Worm (Caenorhabditis elegans) whole organism, late embryonic: ENCODE data around the gene T01D3.1.

ENCODE experiments used
- C38D4.7 ChIP-seq: fragments of 200-800 bp; sonication (Bioruptor generic); optimal IDR thresholded peaks from 2 replicates; lab custom pipeline; 2018; ENCODE audit warnings: mild to moderate bottlenecking, missing genetic modification characterization, moderate library complexity, missing compliant biosample characterization
- F13H6.1 ChIP-seq: sonication (generic microtip); optimal IDR thresholded peaks from 2 replicates; lab custom pipeline; 2016; ENCODE audit warnings: missing genetic modification characterization, missing compliant biosample characterization
- K09A11.1 ChIP-seq: sonication (generic microtip); optimal IDR thresholded peaks from 2 replicates; lab custom pipeline; 2017; ENCODE audit warnings: antibody characterized with exemption, mild to moderate bottlenecking, missing genetic modification characterization, missing compliant biosample characterization; ENCODE audit not compliant: insufficient read depth
- Y22D7AL.16 ChIP-seq: sonication (generic microtip); optimal IDR thresholded peaks from 2 replicates; lab custom pipeline; 2016; ENCODE audit warnings: missing genetic modification characterization, missing compliant biosample characterization
- ahr-1 ChIP-seq: sonication (generic microtip); optimal IDR thresholded peaks from 2 replicates; lab custom pipeline; 2016; ENCODE audit warnings: missing genetic modification characterization, missing compliant biosample characterization
- ama-1 ChIP-seq: fragments of 150-350 bp; optimal IDR thresholded peaks from 2 replicates; lab custom pipeline; 2014
- ceh-14 ChIP-seq: sonication (generic microtip); optimal IDR thresholded peaks from 2 replicates; lab custom pipeline; 2016; ENCODE audit warnings: missing genotype, missing genetic modification characterization, missing compliant biosample characterization
- ceh-18 ChIP-seq: sonication (generic microtip); optimal IDR thresholded peaks from 2 replicates; lab custom pipeline; 2016; ENCODE audit warnings: missing genetic modification characterization, missing compliant biosample characterization
- ceh-19 ChIP-seq: fragments of 200-800 bp; sonication (Bioruptor generic); optimal IDR thresholded peaks from 2 replicates; lab custom pipeline; 2018; ENCODE audit warnings: mild to moderate bottlenecking, missing genetic modification characterization, missing compliant biosample characterization
- ceh-30 ChIP-seq: fragments of 150-350 bp; optimal IDR thresholded peaks from 2 replicates; lab custom pipeline; 2014; ENCODE audit warnings: missing biosample characterization, missing genetic modification characterization
- ceh-31 ChIP-seq: sonication (generic microtip); optimal IDR thresholded peaks from 2 replicates; lab custom pipeline; 2016; ENCODE audit warnings: missing genetic modification characterization, missing compliant biosample characterization
- ceh-34 ChIP-seq: sonication (generic microtip); optimal IDR thresholded peaks from 2 replicates; lab custom pipeline; 2016; ENCODE audit warnings: mild to moderate bottlenecking, missing genetic modification characterization, missing compliant biosample characterization
- ceh-45 ChIP-seq: fragments of 200-800 bp; sonication (Bioruptor generic); IDR thresholded peaks from 2 replicates; pipeline ENCODE4 v1.3.6; 2022; ENCODE audit warnings: missing genetic modification reagents, missing genetic modification characterization, missing compliant biosample characterization
- ceh-48 ChIP-seq: sonication (generic microtip); optimal IDR thresholded peaks from 2 replicates; lab custom pipeline; 2016; ENCODE audit warnings: missing genetic modification characterization, inconsistent platforms, missing compliant biosample characterization
- che-1 ChIP-seq: sonication (generic microtip); optimal IDR thresholded peaks from 2 replicates; lab custom pipeline; 2016; ENCODE audit warnings: mild to moderate bottlenecking, missing genetic modification characterization, missing compliant biosample characterization
- dve-1 ChIP-seq: sonication (generic microtip); optimal IDR thresholded peaks from 2 replicates; lab custom pipeline; 2017; ENCODE audit warnings: antibody characterized with exemption, mild to moderate bottlenecking, missing genetic modification characterization, missing compliant biosample characterization
- elt-2 ChIP-seq: sonication (generic microtip); optimal IDR thresholded peaks from 2 replicates; lab custom pipeline; 2016; ENCODE audit warnings: missing genetic modification reagents, missing genetic modification characterization, missing compliant biosample characterization
- fkh-6 ChIP-seq: sonication (generic microtip); optimal IDR thresholded peaks from 2 replicates; lab custom pipeline; 2016; ENCODE audit warnings: missing genetic modification characterization, missing compliant biosample characterization
- hlh-13 ChIP-seq: fragments of 200-800 bp; sonication (Bioruptor generic); optimal IDR thresholded peaks from 2 replicates; lab custom pipeline; 2018; ENCODE audit warnings: mild to moderate bottlenecking, missing genetic modification characterization, missing compliant biosample characterization
- hlh-6 ChIP-seq: sonication (generic microtip); optimal IDR thresholded peaks from 2 replicates; lab custom pipeline; 2016; ENCODE audit warnings: missing genotype, missing genetic modification characterization, missing compliant biosample characterization
- hlh-8 ChIP-seq: sonication (generic microtip); optimal IDR thresholded peaks from 2 replicates; lab custom pipeline; 2016; ENCODE audit warnings: missing genotype, missing genetic modification characterization, missing compliant biosample characterization
- lim-6 ChIP-seq: sonication (generic microtip); optimal IDR thresholded peaks from 2 replicates; lab custom pipeline; 2016; ENCODE audit warnings: missing genetic modification characterization, missing compliant biosample characterization
- lin-11 ChIP-seq: fragments of 200-800 bp; sonication (Bioruptor generic); optimal IDR thresholded peaks from 2 replicates; lab custom pipeline; 2018; ENCODE audit warnings: mild to moderate bottlenecking, missing genetic modification characterization, missing compliant biosample characterization
- madf-2 ChIP-seq: sonication (generic microtip); optimal IDR thresholded peaks from 2 replicates; lab custom pipeline; 2017; ENCODE audit warnings: missing genetic modification characterization, missing compliant biosample characterization
- mec-3 ChIP-seq: sonication (generic microtip); optimal IDR thresholded peaks from 2 replicates; lab custom pipeline; 2016; ENCODE audit warnings: borderline replicate concordance, missing genetic modification characterization, missing compliant biosample characterization
- nfya-1 ChIP-seq: sonication (generic microtip); optimal IDR thresholded peaks from 2 replicates; lab custom pipeline; 2017; ENCODE audit warnings: missing genetic modification characterization, mild to moderate bottlenecking, missing compliant biosample characterization, antibody characterized with exemption, moderate library complexity
- nhr-11 ChIP-seq: fragments of 150-350 bp; optimal IDR thresholded peaks from 2 replicates; lab custom pipeline; 2014; ENCODE audit warnings: missing biosample characterization, missing genetic modification characterization
- nhr-232 ChIP-seq: sonication (generic microtip); optimal IDR thresholded peaks from 2 replicates; lab custom pipeline; 2016; ENCODE audit warnings: missing genetic modification characterization, missing compliant biosample characterization
- odd-2 ChIP-seq: sonication (generic microtip); optimal IDR thresholded peaks from 2 replicates; lab custom pipeline; 2017; ENCODE audit warnings: antibody characterized with exemption, mild to moderate bottlenecking, missing genetic modification characterization, missing compliant biosample characterization
- pax-1 ChIP-seq: fragments of 150-350 bp; optimal IDR thresholded peaks from 2 replicates; lab custom pipeline; 2014; ENCODE audit warnings: missing biosample characterization, missing genetic modification characterization
- pha-2 ChIP-seq: sonication (generic microtip); optimal IDR thresholded peaks from 2 replicates; lab custom pipeline; 2017; ENCODE audit warnings: mild to moderate bottlenecking, missing genetic modification characterization, missing compliant biosample characterization
- pqm-1 ChIP-seq: sonication (generic microtip); optimal IDR thresholded peaks from 2 replicates; lab custom pipeline; 2016; ENCODE audit warnings: missing genetic modification characterization, missing compliant biosample characterization
- pros-1 ChIP-seq: fragments of 150-350 bp; optimal IDR thresholded peaks from 2 replicates; lab custom pipeline; 2014; ENCODE audit warnings: missing biosample characterization, missing genetic modification reagents, missing genetic modification characterization
- rnt-1 ChIP-seq: sonication (generic microtip); optimal IDR thresholded peaks from 2 replicates; lab custom pipeline; 2016; ENCODE audit warnings: missing genetic modification characterization, missing compliant biosample characterization
- sox-2 ChIP-seq: fragments of 200-800 bp; sonication (Bioruptor generic); IDR thresholded peaks from 2 replicates; pipeline ENCODE4 v1.3.6; 2022; ENCODE audit warnings: missing genetic modification reagents, missing genetic modification characterization, missing compliant biosample characterization
- syd-9 ChIP-seq: sonication (generic microtip); optimal IDR thresholded peaks from 2 replicates; lab custom pipeline; 2016; ENCODE audit warnings: mild to moderate bottlenecking, missing genetic modification characterization, moderate library complexity, missing compliant biosample characterization
- tbx-2 ChIP-seq: sonication (generic microtip); optimal IDR thresholded peaks from 2 replicates; lab custom pipeline; 2016; ENCODE audit warnings: missing genetic modification characterization, missing compliant biosample characterization
- tbx-7 ChIP-seq: sonication (generic microtip); optimal IDR thresholded peaks from 2 replicates; lab custom pipeline; 2016; ENCODE audit warnings: missing genotype, missing genetic modification characterization, missing compliant biosample characterization
- unc-3 ChIP-seq, 2 experiments: fragments of 200-800 bp in 1 of 2; sonication (Bioruptor generic) in 1 of 2; sonication (generic microtip) in 1 of 2; conservative IDR thresholded peaks in 1 of 2; optimal IDR thresholded peaks in 1 of 2; 2 replicates each; pipeline versions ENCODE4 v1.3.6 to Lab custom; 2016 to 2022; ENCODE audit warnings: missing compliant biosample characterization in 2 of 2, missing genetic modification characterization in 2 of 2, missing genetic modification reagents in 1 of 2
- unc-42 ChIP-seq: sonication (generic microtip); optimal IDR thresholded peaks from 2 replicates; lab custom pipeline; 2016; ENCODE audit warnings: missing genotype, missing genetic modification characterization, missing compliant biosample characterization
- unc-86 ChIP-seq: sonication (generic microtip); optimal IDR thresholded peaks from 2 replicates; lab custom pipeline; 2016; ENCODE audit warnings: missing genetic modification characterization, missing compliant biosample characterization
- zip-5 ChIP-seq: sonication (generic microtip); optimal IDR thresholded peaks from 2 replicates; lab custom pipeline; 2016; ENCODE audit warnings: missing genetic modification characterization, missing compliant biosample characterization
- ztf-16 ChIP-seq: sonication (generic microtip); optimal IDR thresholded peaks from 2 replicates; lab custom pipeline; 2017; ENCODE audit warnings: missing genetic modification characterization, missing compliant biosample characterization

The T01D3.1 gene

DNA sequence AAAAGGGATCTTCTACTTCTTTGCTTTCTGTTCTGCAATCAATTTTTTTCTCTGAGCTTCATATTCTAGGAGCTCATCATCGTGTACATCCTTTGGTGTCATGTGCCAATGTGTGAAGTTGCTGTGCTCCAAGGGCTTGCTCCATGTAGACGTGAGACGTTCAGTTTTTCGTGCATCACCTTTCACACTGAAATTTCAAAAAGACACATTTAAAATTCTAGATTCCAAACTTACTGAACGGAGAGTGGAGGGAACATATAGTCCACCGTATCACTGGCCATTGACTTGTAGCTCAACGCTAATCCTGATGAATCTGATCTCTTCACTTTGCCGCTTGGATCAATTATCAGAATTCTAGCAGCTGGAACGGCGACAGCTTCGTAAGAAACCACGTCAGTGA is 38.9 kb upstream of the T01D3.1 start:
- no peak for TF ChIP-seq nhr-11 (tag; lab: Kevin White, UChicago)
- no peak for TF ChIP-seq nhr-232
- TF ChIP-seq tbx-7 (tag; lab: Kevin White, UChicago): no peak
- no peak for TF ChIP-seq odd-2 (tag; lab: Kevin White, UChicago)
- TF ChIP-seq sox-2 (GFP tag; lab: Robert Waterston, UW): no peak
- TF ChIP-seq elt-2 (tag; lab: Kevin White, UChicago): no peak
- no peak for TF ChIP-seq che-1 (tag; lab: Kevin White, UChicago)
- no peak for TF ChIP-seq ceh-34
- TF ChIP-seq mec-3: no peak
- no peak for TF ChIP-seq tbx-2 (tag; lab: Kevin White, UChicago)
- no peak for TF ChIP-seq F13H6.1
- TF ChIP-seq ceh-14 (tag; lab: Kevin White, UChicago): no peak

DNA sequence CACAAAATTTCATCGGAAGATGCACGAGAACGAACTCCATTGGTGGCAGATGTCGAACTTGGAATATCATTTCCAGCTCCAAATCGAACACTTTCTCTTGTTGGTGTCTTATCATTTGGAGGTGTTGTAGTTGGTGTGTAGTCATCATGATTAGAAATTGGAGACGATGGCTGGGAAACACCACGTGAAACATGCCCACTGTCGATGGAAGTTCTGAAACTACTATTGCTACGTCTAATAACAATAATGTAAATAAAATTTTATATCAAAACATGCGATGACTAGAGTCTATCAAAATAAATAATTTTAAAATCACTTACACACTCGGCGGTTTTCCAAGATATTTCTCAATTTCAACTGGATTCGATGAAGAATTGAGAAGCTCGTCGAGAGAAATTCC is 37.4 kb upstream of the T01D3.1 start:
- TF ChIP-seq K09A11.1 (no peak), hlh-13 (GFP tag; lab: Kevin White, UChicago) (no peak), pqm-1 (tag; lab: Kevin White, UChicago) (no peak), ceh-19 (GFP tag; lab: Kevin White, UChicago) (no peak), ceh-30 (tag; lab: Kevin White, UChicago) (no peak), elt-2 (tag; lab: Kevin White, UChicago) (no peak), C38D4.7 (GFP tag; lab: Kevin White, UChicago) (no peak), ceh-34 (no peak), zip-5 (tag; lab: Kevin White, UChicago) (no peak), unc-42 (tag; lab: Kevin White, UChicago) (no peak), fkh-6 (no peak), tbx-2 (tag; lab: Kevin White, UChicago) (no peak), rnt-1 (no peak), nfya-1 (tag; lab: Kevin White, UChicago) (no peak), hlh-8 (tag; lab: Kevin White, UChicago) (no peak), ztf-16 (no peak), pax-1 (no peak), lin-11 (tag; lab: Kevin White, UChicago) (no peak), ceh-14 (tag; lab: Kevin White, UChicago) (no peak), ama-1 (lab: Kevin White, UChicago) (no peak)

DNA sequence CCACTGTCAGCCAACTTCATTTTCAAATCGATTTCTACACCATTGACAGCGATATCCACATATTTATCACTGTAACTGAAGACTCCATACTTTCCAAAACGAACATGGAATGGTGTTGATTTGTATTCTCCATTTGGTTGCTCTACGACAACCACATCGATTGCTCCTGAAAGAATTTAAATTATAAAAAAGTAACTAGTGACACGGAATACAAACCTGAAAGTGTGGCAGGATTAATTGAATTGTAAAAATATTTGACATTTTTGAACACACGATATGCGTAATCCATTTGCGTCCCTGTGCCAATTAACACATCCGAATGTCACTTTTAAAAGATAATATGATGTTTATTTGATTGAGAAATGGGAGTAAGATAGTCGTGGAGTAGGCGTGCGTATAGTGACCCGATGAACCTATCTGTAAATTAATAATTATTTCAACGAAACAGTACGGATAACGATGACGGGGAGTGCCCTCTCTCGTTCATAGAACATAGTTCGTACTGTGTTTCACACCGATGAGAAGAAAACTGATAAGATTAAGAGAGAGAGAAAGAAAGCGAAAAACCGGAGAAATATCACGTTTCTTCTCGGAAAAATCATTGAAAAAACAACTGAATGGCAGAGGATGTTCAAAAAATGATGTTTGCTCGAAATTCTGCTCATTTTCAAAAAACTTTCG is 35.8 kb upstream of the T01D3.1 start, which contains the start of gene lpin-1:
lpin-1 (minus strand) TSS at position 417 of the 681 bp plus-strand sequence.
- no peak for TF ChIP-seq Y22D7AL.16 (tag; lab: Kevin White, UChicago)
- TF ChIP-seq fkh-6: no peak
- TF ChIP-seq lin-11 (tag; lab: Kevin White, UChicago): no peak
- no peak for TF ChIP-seq hlh-13 (GFP tag; lab: Kevin White, UChicago)
- no peak for TF ChIP-seq pax-1
- no peak for TF ChIP-seq lim-6 (tag; lab: Kevin White, UChicago)
- no peak for TF ChIP-seq ama-1 (lab: Kevin White, UChicago)
- no peak for TF ChIP-seq syd-9 (tag; lab: Kevin White, UChicago)

DNA sequence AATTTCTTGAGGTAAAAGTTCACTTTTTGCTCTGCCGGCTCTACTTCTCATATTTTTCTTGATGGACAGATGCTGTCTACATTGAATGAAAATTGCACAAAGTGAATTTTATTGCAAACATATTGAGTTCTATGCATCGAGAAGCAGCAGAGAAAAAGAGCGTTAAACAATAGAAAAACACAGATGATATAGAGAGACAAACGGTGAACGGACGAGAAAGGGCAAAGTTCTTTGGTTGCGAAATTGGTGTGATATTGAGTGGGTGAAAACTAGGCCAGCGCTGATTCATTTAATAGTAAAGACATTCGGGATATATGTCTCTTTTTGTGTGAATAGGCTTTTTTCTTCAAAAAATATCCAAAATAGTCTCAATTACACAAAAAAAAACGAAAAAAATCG is 35.3 kb upstream of the T01D3.1 start:
- TF ChIP-seq unc-86 (tag; lab: Kevin White, UChicago) (no peak), madf-2 (tag; lab: Kevin White, UChicago) (no peak)

DNA sequence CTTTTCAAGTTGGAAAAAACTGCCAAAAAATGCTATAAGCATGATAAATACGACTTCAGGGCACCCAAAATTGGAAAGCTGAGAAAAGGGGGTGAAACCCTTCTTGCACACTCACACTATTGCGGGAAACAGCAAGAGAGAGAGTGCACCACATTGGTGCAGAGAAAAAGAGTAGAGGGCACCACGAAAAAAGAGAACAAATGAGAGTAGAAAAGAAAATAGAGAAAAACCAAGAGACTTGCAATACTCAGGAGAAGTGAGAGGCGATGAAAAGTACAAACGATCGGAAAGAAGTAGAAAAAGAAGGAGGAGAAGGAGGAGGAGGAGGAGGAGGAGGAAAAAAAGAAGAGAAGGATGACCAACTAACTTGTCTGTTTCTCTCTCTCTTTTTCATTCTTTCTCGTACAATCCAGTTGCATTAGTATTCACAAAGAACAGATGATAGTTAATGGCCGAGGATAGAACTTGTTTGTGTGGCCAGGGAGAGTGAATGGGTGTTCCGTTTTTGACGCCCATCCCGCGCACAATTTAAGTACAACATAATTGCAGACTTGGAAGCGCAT is 34.4 kb upstream of the T01D3.1 start:
- peak; percentile 78 for TF ChIP-seq ceh-31 (tag; lab: Kevin White, UChicago)
- TF ChIP-seq ceh-18 (tag; lab: Kevin White, UChicago): peak; percentile 41
- TF ChIP-seq hlh-6 (tag; lab: Kevin White, UChicago): no peak
- no peak for TF ChIP-seq ahr-1 (tag; lab: Kevin White, UChicago)
- TF ChIP-seq nfya-1 (tag; lab: Kevin White, UChicago): peak; percentile 65
- no peak for TF ChIP-seq unc-3 (GFP tag; conservative IDR thresholded peaks at IDR 0.05; lab: Robert Waterston, UW)
- TF ChIP-seq unc-3 (tag; optimal IDR thresholded peaks at IDR 0.05; lab: Kevin White, UChicago): no peak
- TF ChIP-seq ceh-30 (tag; lab: Kevin White, UChicago): no peak
- peak; percentile 62 for TF ChIP-seq tbx-2 (tag; lab: Kevin White, UChicago)
- no peak for TF ChIP-seq pha-2 (tag; lab: Kevin White, UChicago)
- TF ChIP-seq pros-1 (tag; lab: Kevin White, UChicago): peak; percentile 22
- TF ChIP-seq ceh-48 (tag; lab: Kevin White, UChicago): peak; percentile 18
- peak; percentile 5 for TF ChIP-seq K09A11.1
- TF ChIP-seq dve-1 (tag; lab: Kevin White, UChicago): peak; percentile 21
- TF ChIP-seq F13H6.1: peak; percentile 20
- no peak for TF ChIP-seq ceh-45 (GFP tag; lab: Robert Waterston, UW)
- peak; percentile 55 for TF ChIP-seq ceh-34
